Worm (Caenorhabditis elegans) whole organism, L1 larva: ENCODE data around the gene Y94H6A.7.

Source experiments
- C04F5.9 ChIP-seq: sonication (generic microtip); optimal IDR thresholded peaks from 2 replicates; lab custom pipeline; 2016; ENCODE audit warnings: missing genetic modification characterization, missing compliant biosample characterization
- C16A3.4 ChIP-seq: fragments of 150-350 bp; optimal IDR thresholded peaks from 2 replicates; lab custom pipeline; 2014; ENCODE audit warnings: missing biosample characterization, missing genetic modification characterization
- F16B12.6 ChIP-seq: fragments of 150-350 bp; optimal IDR thresholded peaks from 2 replicates; lab custom pipeline; 2014; ENCODE audit warnings: missing biosample characterization, missing genetic modification characterization
- Y116A8C.19 ChIP-seq: sonication (generic microtip); optimal IDR thresholded peaks from 2 replicates; lab custom pipeline; 2016; ENCODE audit warnings: missing compliant biosample characterization, missing genetic modification characterization, borderline replicate concordance
- ama-1 ChIP-seq: fragments of 150-350 bp; optimal IDR thresholded peaks from 2 replicates; lab custom pipeline; 2014
- blmp-1 ChIP-seq: fragments of 150-350 bp; optimal IDR thresholded peaks from 2 replicates; lab custom pipeline; 2014; ENCODE audit warnings: missing biosample characterization, missing genetic modification characterization
- ceh-63 ChIP-seq: fragments of 200-800 bp; sonication (Bioruptor generic); optimal IDR thresholded peaks from 2 replicates; lab custom pipeline; 2018; ENCODE audit warnings: mild to moderate bottlenecking, missing genetic modification characterization, missing compliant biosample characterization
- ceh-8 ChIP-seq: fragments of 200-800 bp; sonication (Bioruptor generic); optimal IDR thresholded peaks from 2 replicates; lab custom pipeline; 2018; ENCODE audit warnings: mild to moderate bottlenecking, missing genetic modification characterization, moderate library complexity, missing compliant biosample characterization
- ceh-82 ChIP-seq, 3 experiments: fragments of 150-350 bp in 1 of 3; sonication (generic microtip) in 2 of 3; optimal IDR thresholded peaks; 2 replicates each; lab custom pipeline; 2014 to 2017; ENCODE audit warnings: missing biosample characterization in 3 of 3, missing genetic modification characterization in 3 of 3
- ceh-90 ChIP-seq: sonication (generic microtip); optimal IDR thresholded peaks from 2 replicates; lab custom pipeline; 2016; ENCODE audit warnings: missing genetic modification characterization, missing compliant biosample characterization
- dsc-1 ChIP-seq: sonication (generic microtip); optimal IDR thresholded peaks from 2 replicates; lab custom pipeline; 2016; ENCODE audit warnings: mild to moderate bottlenecking, missing genetic modification characterization, missing compliant biosample characterization
- efl-3 ChIP-seq: fragments of 200-800 bp; sonication (Bioruptor generic); optimal IDR thresholded peaks from 2 replicates; lab custom pipeline; 2018; ENCODE audit warnings: mild to moderate bottlenecking, missing genetic modification characterization, missing compliant biosample characterization
- egl-13 ChIP-seq: sonication (generic microtip); optimal IDR thresholded peaks from 2 replicates; lab custom pipeline; 2016; ENCODE audit warnings: missing genotype, missing genetic modification reagents, missing genetic modification characterization, missing compliant biosample characterization
- elt-3 ChIP-seq, 6 experiments: fragments of 150-350 bp in 1 of 6; sonication (generic microtip); optimal IDR thresholded peaks; 2 replicates each; lab custom pipeline; 2017 to 2018; ENCODE audit warnings: missing biosample characterization in 6 of 6, missing genetic modification characterization in 6 of 6, inconsistent platforms in 1 of 6
- fkh-10 ChIP-seq: sonication (generic microtip); optimal IDR thresholded peaks from 2 replicates; lab custom pipeline; 2017; ENCODE audit warnings: missing biosample characterization, missing genetic modification reagents, missing genetic modification characterization
- fkh-4 ChIP-seq: sonication (generic microtip); optimal IDR thresholded peaks from 2 replicates; lab custom pipeline; 2016; ENCODE audit warnings: missing compliant biosample characterization, missing genetic modification characterization, borderline replicate concordance
- fos-1 ChIP-seq: fragments of 150-350 bp; optimal IDR thresholded peaks from 2 replicates; lab custom pipeline; 2014; ENCODE audit warnings: missing biosample characterization, missing genetic modification characterization
- irx-1 ChIP-seq: sonication (generic microtip); optimal IDR thresholded peaks from 2 replicates; lab custom pipeline; 2016; ENCODE audit warnings: missing genetic modification characterization, missing compliant biosample characterization
- isw-1 ChIP-seq: fragments of 200-800 bp; sonication (Bioruptor generic); IDR thresholded peaks from 2 replicates; pipeline ENCODE4 v1.3.6; 2022; ENCODE audit warnings: missing genetic modification characterization, missing compliant biosample characterization
- jun-1 ChIP-seq: fragments of 150-350 bp; optimal IDR thresholded peaks from 2 replicates; lab custom pipeline; 2014; ENCODE audit warnings: missing biosample characterization, missing genetic modification reagents, missing genetic modification characterization
- lin-13 ChIP-seq: fragments of 150-350 bp; optimal IDR thresholded peaks from 2 replicates; lab custom pipeline; 2014; ENCODE audit warnings: missing biosample characterization, missing genetic modification reagents, missing genetic modification characterization
- lin-14 ChIP-seq: fragments of 200-800 bp; sonication (Bioruptor generic); optimal IDR thresholded peaks from 2 replicates; lab custom pipeline; 2018; ENCODE audit warnings: mild to moderate bottlenecking, missing genetic modification characterization, moderate library complexity, missing compliant biosample characterization
- lin-35 ChIP-seq, 2 experiments: fragments of 150-350 bp; optimal IDR thresholded peaks; 2 replicates each; lab custom pipeline; 2014; ENCODE audit warnings: missing biosample characterization in 2 of 2, missing genetic modification characterization in 2 of 2, missing genetic modification reagents in 2 of 2
- lin-39 ChIP-seq: fragments of 150-350 bp; optimal IDR thresholded peaks from 2 replicates; lab custom pipeline; 2014; ENCODE audit warnings: missing biosample characterization, missing genetic modification reagents, missing genetic modification characterization
- lir-3 ChIP-seq: sonication (generic microtip); optimal IDR thresholded peaks from 2 replicates; lab custom pipeline; 2016; ENCODE audit warnings: mild to moderate bottlenecking, missing genetic modification characterization, moderate library complexity, missing compliant biosample characterization; ENCODE audit not compliant: poor library complexity
- lsy-2 ChIP-seq, 2 experiments: fragments of 150-350 bp; optimal IDR thresholded peaks; 2 replicates each; lab custom pipeline; 2014; ENCODE audit warnings: missing biosample characterization in 2 of 2, missing genetic modification characterization in 2 of 2
- mab-9 ChIP-seq: fragments of 200-800 bp; sonication (Bioruptor generic); IDR thresholded peaks from 2 replicates; pipeline ENCODE4 v1.3.6; 2022; ENCODE audit warnings: missing genetic modification reagents, missing genetic modification characterization, missing compliant biosample characterization
- mdl-1 ChIP-seq, 2 experiments: fragments of 150-350 bp; optimal IDR thresholded peaks; 2 replicates each; lab custom pipeline; 2014 to 2017; ENCODE audit warnings: missing biosample characterization in 2 of 2, missing genetic modification characterization in 2 of 2, inconsistent platforms in 1 of 2
- mef-2 ChIP-seq: fragments of 150-350 bp; optimal IDR thresholded peaks from 2 replicates; lab custom pipeline; 2014; ENCODE audit warnings: missing biosample characterization, missing genetic modification characterization
- nhr-12 ChIP-seq: sonication (generic microtip); optimal IDR thresholded peaks from 2 replicates; lab custom pipeline; 2017; ENCODE audit warnings: missing biosample characterization, missing genetic modification characterization
- nhr-19 ChIP-seq: fragments of 200-800 bp; sonication (Bioruptor generic); conservative IDR thresholded peaks from 2 replicates; pipeline ENCODE4 v1.3.6; 2022; ENCODE audit warnings: missing genetic modification characterization, missing compliant biosample characterization
- nhr-47 ChIP-seq: sonication (generic microtip); optimal IDR thresholded peaks from 2 replicates; lab custom pipeline; 2016; ENCODE audit warnings: mild to moderate bottlenecking, missing genetic modification characterization, moderate library complexity, missing compliant biosample characterization
- nhr-71 ChIP-seq: sonication (generic microtip); optimal IDR thresholded peaks from 2 replicates; lab custom pipeline; 2016; ENCODE audit warnings: mild to moderate bottlenecking, missing genetic modification characterization, moderate library complexity, missing compliant biosample characterization
- nhr-76 ChIP-seq: sonication (generic microtip); optimal IDR thresholded peaks from 2 replicates; lab custom pipeline; 2017; ENCODE audit warnings: missing biosample characterization, missing genetic modification characterization
- nhr-77 ChIP-seq: fragments of 150-350 bp; optimal IDR thresholded peaks from 2 replicates; lab custom pipeline; 2014; ENCODE audit warnings: missing biosample characterization, missing genetic modification characterization
- nhr-84 ChIP-seq: sonication (generic microtip); optimal IDR thresholded peaks from 2 replicates; lab custom pipeline; 2017; ENCODE audit warnings: missing biosample characterization, missing genetic modification characterization
- nhr-85 ChIP-seq: sonication (generic microtip); peaks from one replicate; lab custom pipeline; 2016; ENCODE audit warnings: missing genetic modification characterization, inconsistent platforms, missing compliant biosample characterization
- nhr-90 ChIP-seq: sonication (generic microtip); optimal IDR thresholded peaks from 2 replicates; lab custom pipeline; 2016; ENCODE audit warnings: mild to moderate bottlenecking, missing genetic modification characterization, missing compliant biosample characterization; ENCODE audit not compliant: poor library complexity
- pax-3 ChIP-seq: fragments of 200-800 bp; sonication (Bioruptor generic); optimal IDR thresholded peaks from 2 replicates; lab custom pipeline; 2018; ENCODE audit warnings: mild to moderate bottlenecking, missing genetic modification characterization, moderate library complexity, missing compliant biosample characterization
- skn-1 ChIP-seq: fragments of 150-350 bp; optimal IDR thresholded peaks from 2 replicates; lab custom pipeline; 2014; ENCODE audit warnings: missing biosample characterization, missing genetic modification characterization
- snu-23 ChIP-seq: sonication (generic microtip); optimal IDR thresholded peaks from 2 replicates; lab custom pipeline; 2016; ENCODE audit warnings: missing genetic modification characterization, missing compliant biosample characterization
- sox-4 ChIP-seq: sonication (generic microtip); optimal IDR thresholded peaks from 2 replicates; lab custom pipeline; 2016; ENCODE audit warnings: missing genetic modification characterization, missing compliant biosample characterization
- sptf-1 ChIP-seq: fragments of 150-350 bp; optimal IDR thresholded peaks from 2 replicates; lab custom pipeline; 2014; ENCODE audit warnings: missing biosample characterization, missing genetic modification characterization
- sup-37 ChIP-seq: fragments of 200-800 bp; sonication (Bioruptor generic); optimal IDR thresholded peaks from 2 replicates; lab custom pipeline; 2018; ENCODE audit warnings: mild to moderate bottlenecking, missing genetic modification characterization, missing compliant biosample characterization
- tbx-2 ChIP-seq: sonication (generic microtip); optimal IDR thresholded peaks from 2 replicates; lab custom pipeline; 2016; ENCODE audit warnings: missing genetic modification characterization, missing compliant biosample characterization
- unc-130 ChIP-seq: fragments of 150-350 bp; optimal IDR thresholded peaks from 2 replicates; lab custom pipeline; 2017; ENCODE audit warnings: missing biosample characterization, missing genetic modification characterization, inconsistent platforms
- unc-62 ChIP-seq: fragments of 150-350 bp; optimal IDR thresholded peaks from 2 replicates; lab custom pipeline; 2014; ENCODE audit warnings: missing biosample characterization, missing genetic modification reagents, missing genetic modification characterization
- unc-86 ChIP-seq: sonication (generic microtip); optimal IDR thresholded peaks from 2 replicates; lab custom pipeline; 2016; ENCODE audit warnings: missing genetic modification characterization, missing compliant biosample characterization
- unc-98 ChIP-seq: fragments of 200-800 bp; sonication (Bioruptor generic); IDR thresholded peaks from 2 replicates; pipeline ENCODE4 v1.3.6; 2022; ENCODE audit warnings: missing genetic modification characterization, missing compliant biosample characterization
- vab-15 ChIP-seq: sonication (generic microtip); optimal IDR thresholded peaks from 2 replicates; lab custom pipeline; 2017; ENCODE audit warnings: missing genotype, mild to moderate bottlenecking, missing genetic modification characterization, missing compliant biosample characterization
- xbp-1 ChIP-seq: sonication (generic microtip); optimal IDR thresholded peaks from 2 replicates; lab custom pipeline; 2016; ENCODE audit warnings: missing genetic modification characterization, missing compliant biosample characterization
- zip-4 ChIP-seq: fragments of 200-800 bp; sonication (Bioruptor generic); optimal IDR thresholded peaks from 2 replicates; lab custom pipeline; 2018; ENCODE audit warnings: mild to moderate bottlenecking, missing genetic modification characterization, moderate library complexity, missing compliant biosample characterization
- ztf-11 ChIP-seq, 2 experiments: sonication (generic microtip); optimal IDR thresholded peaks; 2 replicates each; lab custom pipeline; 2016 to 2017; ENCODE audit warnings: missing genetic modification characterization in 2 of 2, missing biosample characterization in 1 of 2, missing compliant biosample characterization in 1 of 2

The Y94H6A.7 gene

DNA sequence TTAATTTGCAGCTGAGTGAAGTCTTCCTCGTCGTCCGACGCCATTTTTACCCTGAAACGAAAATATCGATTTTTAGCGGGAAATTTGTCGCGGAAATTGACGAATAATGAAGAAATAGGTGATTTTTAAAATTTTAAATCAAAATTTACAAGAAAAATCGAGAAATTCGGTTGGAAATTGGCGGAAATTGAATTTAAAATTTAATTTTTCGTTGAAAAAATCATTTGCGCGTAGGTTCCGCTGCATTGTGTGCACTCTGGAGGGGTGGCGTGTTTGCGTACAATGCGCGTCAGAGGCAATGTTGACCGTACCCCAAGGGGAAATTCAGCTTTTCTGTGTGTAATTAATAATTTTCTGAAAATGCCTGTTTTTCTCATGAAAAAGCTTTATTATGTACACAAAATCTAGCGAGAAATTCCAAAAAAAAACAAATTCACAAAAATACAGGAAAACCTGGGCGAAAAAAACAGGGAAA, 12.4 kb downstream of the Y94H6A.7 start, which contains the start of gene Y94H6A.5:
TSS of gene Y94H6A.5 (minus strand) at position 51 of the 475 bp plus-strand sequence.
- TF ChIP-seq ceh-82 (tag; optimal IDR thresholded peaks at IDR 0.05; lab: Kevin White, UChicago) (peak in 2 of 3 experiments; percentile 23 to 59), irx-1 (peak; percentile 0), C04F5.9 (no peak), nhr-85 (peak; percentile 19), nhr-19 (GFP tag; lab: Robert Waterston, UW) (0 out of 2 replicates have a peak, but pooled peaks have one; percentile 6), sup-37 (no peak), ama-1 (peak; percentile 45), lin-39 (tag; lab: Kevin White, UChicago) (no peak), lin-14 (no peak), mdl-1 (tag; optimal IDR thresholded peaks at IDR 0.05; lab: Kevin White, UChicago) (peak in 1 of 2 experiments; percentile 43), zip-4 (no peak), vab-15 (tag; lab: Kevin White, UChicago) (no peak), efl-3 (no peak), skn-1 (tag; lab: Kevin White, UChicago) (peak; percentile 57), lsy-2 (tag; optimal IDR thresholded peaks at IDR 0.05; lab: Kevin White, UChicago) (peak; percentile 90 to 98), ztf-11 (tag; optimal IDR thresholded peaks at IDR 0.05; lab: Kevin White, UChicago) (no peak), Y116A8C.19 (no peak), lin-35 (GFP tag; optimal IDR thresholded peaks at IDR 0.05; lab: Kevin White, UChicago) (peak; percentile 51 to 72), egl-13 (tag; lab: Kevin White, UChicago) (no peak), fos-1 (tag; lab: Kevin White, UChicago) (no peak), nhr-77 (no peak), jun-1 (no peak), mef-2 (no peak), elt-3 (tag; optimal IDR thresholded peaks at IDR 0.05; lab: Kevin White, UChicago) (no peak), mab-9 (GFP tag; lab: Robert Waterston, UW) (no peak), ceh-90 (tag; lab: Kevin White, UChicago) (no peak), xbp-1 (tag; lab: Kevin White, UChicago) (peak; percentile 33), lir-3 (no peak), sptf-1 (tag; lab: Kevin White, UChicago) (no peak), isw-1 (GFP tag; lab: Robert Waterston, UW) (peak; percentile 42; the same call in 1 of the 2 replicates), nhr-71 (no peak), fkh-4 (tag; lab: Kevin White, UChicago) (no peak), F16B12.6 (tag; lab: Kevin White, UChicago) (peak; percentile 92), ceh-63 (no peak), blmp-1 (tag; lab: Kevin White, UChicago) (peak; percentile 33), unc-98 (no peak), ceh-8 (GFP tag; lab: Kevin White, UChicago) (no peak), nhr-12 (tag; lab: Kevin White, UChicago) (no peak), C16A3.4 (tag; lab: Kevin White, UChicago) (peak; percentile 36), unc-62 (GFP tag; lab: Kevin White, UChicago) (no peak), nhr-76 (no peak), pax-3 (no peak), fkh-10 (GFP tag; lab: Kevin White, UChicago) (no peak), nhr-84 (no peak), snu-23 (GFP tag; lab: Kevin White, UChicago) (peak; percentile 57), unc-130 (tag; lab: Kevin White, UChicago) (peak; percentile 68), nhr-47 (tag; lab: Kevin White, UChicago) (peak; percentile 56), tbx-2 (tag; lab: Kevin White, UChicago) (peak; percentile 45), dsc-1 (tag; lab: Kevin White, UChicago) (peak; percentile 13), nhr-90 (tag; lab: Kevin White, UChicago) (peak; percentile 29), unc-86 (tag; lab: Kevin White, UChicago) (no peak), sox-4 (tag; lab: Kevin White, UChicago) (no peak), lin-13 (GFP tag; lab: Kevin White, UChicago) (peak; percentile 40)
